Worm (Caenorhabditis elegans) whole organism, early embryonic: ENCODE data around the gene subs-4.

Source experiments
- B0310.2 ChIP-seq: sonication (generic microtip); optimal IDR thresholded peaks from 2 replicates; lab custom pipeline; 2016; ENCODE audit warnings: mild to moderate bottlenecking, missing genetic modification characterization, missing compliant biosample characterization
- F13C5.2 ChIP-seq: sonication (generic microtip); optimal IDR thresholded peaks from 2 replicates; lab custom pipeline; 2017; ENCODE audit warnings: mild to moderate bottlenecking, missing genetic modification characterization, inconsistent platforms, missing compliant biosample characterization
- aly-1 ChIP-seq: sonication (generic microtip); optimal IDR thresholded peaks from 2 replicates; lab custom pipeline; 2016; ENCODE audit warnings: missing genetic modification characterization, missing compliant biosample characterization
- ama-1 ChIP-seq: fragments of 150-350 bp; optimal IDR thresholded peaks from 2 replicates; lab custom pipeline; 2014
- ceh-13 ChIP-seq: fragments of 200-800 bp; sonication (Bioruptor generic); optimal IDR thresholded peaks from 2 replicates; lab custom pipeline; 2018; ENCODE audit warnings: mild to moderate bottlenecking, missing genetic modification characterization, missing compliant biosample characterization
- ceh-36 ChIP-seq: sonication (generic microtip); optimal IDR thresholded peaks from 2 replicates; lab custom pipeline; 2016; ENCODE audit warnings: missing genetic modification characterization, inconsistent platforms, missing compliant biosample characterization
- ets-7 ChIP-seq: sonication (generic microtip); optimal IDR thresholded peaks from 2 replicates; lab custom pipeline; 2016; ENCODE audit warnings: missing genotype, missing genetic modification characterization, missing compliant biosample characterization
- flt-1 ChIP-seq: fragments of 200-800 bp; sonication (Bioruptor generic); IDR thresholded peaks from 2 replicates; pipeline ENCODE4 v1.3.6; 2022; ENCODE audit warnings: missing genetic modification characterization, missing compliant biosample characterization
- hmbx-1 ChIP-seq: sonication (generic microtip); optimal IDR thresholded peaks from 2 replicates; lab custom pipeline; 2016; ENCODE audit warnings: mild to moderate bottlenecking, missing genetic modification characterization, missing compliant biosample characterization
- hmg-4 ChIP-seq: fragments of 200-800 bp; sonication (Bioruptor generic); optimal IDR thresholded peaks from 2 replicates; lab custom pipeline; 2018; ENCODE audit warnings: mild to moderate bottlenecking, missing genetic modification characterization, missing compliant biosample characterization
- hnd-1 ChIP-seq: sonication (generic microtip); optimal IDR thresholded peaks from 2 replicates; lab custom pipeline; 2016; ENCODE audit warnings: missing genetic modification characterization, missing compliant biosample characterization
- pes-1 ChIP-seq: fragments of 200-800 bp; sonication (Bioruptor generic); IDR thresholded peaks from 2 replicates; pipeline ENCODE4 v1.3.6; 2022; ENCODE audit warnings: missing genetic modification reagents, missing genetic modification characterization, missing compliant biosample characterization
- scrt-1 ChIP-seq: fragments of 200-800 bp; sonication (Bioruptor generic); IDR thresholded peaks from 2 replicates; pipeline ENCODE4 v1.3.6; 2022; ENCODE audit warnings: missing genetic modification characterization, missing compliant biosample characterization
- sea-1 ChIP-seq: fragments of 200-800 bp; sonication (Bioruptor generic); conservative IDR thresholded peaks from 2 replicates; pipeline ENCODE4 v1.3.6; 2022; ENCODE audit warnings: missing genetic modification characterization, missing compliant biosample characterization
- tbx-11 ChIP-seq: fragments of 200-800 bp; sonication (Bioruptor generic); IDR thresholded peaks from 2 replicates; pipeline ENCODE4 v1.3.6; 2022; ENCODE audit warnings: missing genetic modification characterization, missing compliant biosample characterization
- tbx-37 ChIP-seq: fragments of 200-800 bp; sonication (Bioruptor generic); conservative IDR thresholded peaks from 2 replicates; pipeline ENCODE4 v1.3.6; 2022; ENCODE audit warnings: missing genetic modification reagents, missing genetic modification characterization, missing compliant biosample characterization
- tra-4 ChIP-seq: sonication (generic microtip); optimal IDR thresholded peaks from 2 replicates; lab custom pipeline; 2017; ENCODE audit warnings: missing genetic modification characterization, missing compliant biosample characterization

The subs-4 gene

ce11 chrIII:11372199-11372938 lies 9.7 kb upstream of the subs-4 start:
- TF ChIP-seq flt-1 (GFP tag; lab: Robert Waterston, UW) (no peak), pes-1 (GFP tag; lab: Robert Waterston, UW) (no peak), F13C5.2 (tag; lab: Kevin White, UChicago) (no peak), hmbx-1 (tag; lab: Kevin White, UChicago) (no peak), hnd-1 (tag; lab: Kevin White, UChicago) (no peak), scrt-1 (GFP tag; lab: Robert Waterston, UW) (no peak), hmg-4 (GFP tag; lab: Kevin White, UChicago) (no peak)

ce11 chrIII:11377880-11378279 lies 4.1 kb upstream of the subs-4 start, which contains the start of gene dpy-18:
dpy-18 (minus strand) TSS chrIII:11377980.
- TF ChIP-seq ama-1 (lab: Kevin White, UChicago) (no peak), tbx-37 (no peak), ets-7 (tag; lab: Kevin White, UChicago) (no peak)

- TF ChIP-seq tra-4 (tag; lab: Kevin White, UChicago) (no peak), tbx-11 (GFP tag; lab: Robert Waterston, UW) (no peak), tbx-37 (no peak), hmg-4 (GFP tag; lab: Kevin White, UChicago) (no peak), pes-1 (GFP tag; lab: Robert Waterston, UW) (no peak), sea-1 (no peak), ets-7 (tag; lab: Kevin White, UChicago) (no peak), scrt-1 (GFP tag; lab: Robert Waterston, UW) (no peak), aly-1 (no peak), ceh-36 (tag; lab: Kevin White, UChicago) (no peak), flt-1 (GFP tag; lab: Robert Waterston, UW) (no peak), B0310.2 (no peak), F13C5.2 (tag; lab: Kevin White, UChicago) (no peak), hmbx-1 (tag; lab: Kevin White, UChicago) (no peak), ceh-13 (GFP tag; lab: Kevin White, UChicago) (no peak), hnd-1 (tag; lab: Kevin White, UChicago) (no peak), ama-1 (lab: Kevin White, UChicago) (no peak)
These were observed 3.6 kb upstream of the subs-4 start for ce11 chrIII:11378450-11378849.

ce11 chrIII:11378910-11379309 lies 3.1 kb upstream of the subs-4 start:
- TF ChIP-seq B0310.2 (no peak), flt-1 (GFP tag; lab: Robert Waterston, UW) (no peak), scrt-1 (GFP tag; lab: Robert Waterston, UW) (no peak), ceh-13 (GFP tag; lab: Kevin White, UChicago) (no peak), ceh-36 (tag; lab: Kevin White, UChicago) (no peak), pes-1 (GFP tag; lab: Robert Waterston, UW) (no peak), F13C5.2 (tag; lab: Kevin White, UChicago) (no peak), ets-7 (tag; lab: Kevin White, UChicago) (no peak), sea-1 (no peak), tbx-11 (GFP tag; lab: Robert Waterston, UW) (no peak), hmbx-1 (tag; lab: Kevin White, UChicago) (no peak), tra-4 (tag; lab: Kevin White, UChicago) (no peak), ama-1 (lab: Kevin White, UChicago) (no peak), aly-1 (no peak), hmg-4 (GFP tag; lab: Kevin White, UChicago) (no peak), tbx-37 (no peak), hnd-1 (tag; lab: Kevin White, UChicago) (no peak)

ce11 chrIII:11380555-11380954 lies 1.5 kb upstream of the subs-4 start:
- TF ChIP-seq hmg-4 (GFP tag; lab: Kevin White, UChicago) (no peak), ceh-13 (GFP tag; lab: Kevin White, UChicago) (no peak), ceh-36 (tag; lab: Kevin White, UChicago) (no peak), hmbx-1 (tag; lab: Kevin White, UChicago) (no peak), aly-1 (no peak), scrt-1 (GFP tag; lab: Robert Waterston, UW) (no peak), pes-1 (GFP tag; lab: Robert Waterston, UW) (no peak), B0310.2 (no peak), flt-1 (GFP tag; lab: Robert Waterston, UW) (no peak), ets-7 (tag; lab: Kevin White, UChicago) (no peak), ama-1 (lab: Kevin White, UChicago) (no peak), hnd-1 (tag; lab: Kevin White, UChicago) (no peak), tra-4 (tag; lab: Kevin White, UChicago) (no peak), tbx-11 (GFP tag; lab: Robert Waterston, UW) (no peak), tbx-37 (no peak), F13C5.2 (tag; lab: Kevin White, UChicago) (no peak)

ce11 chrIII:11389384-11389783 lies 7.4 kb downstream of the subs-4 start:
- TF ChIP-seq sea-1, result 0 out of 2 replicates have a peak, but pooled peaks have one; percentile 19
- TF ChIP-seq aly-1, result no peak

ce11 chrIII:11390832-11391231 lies 8.8 kb downstream of the subs-4 start:
- TF ChIP-seq hnd-1 (tag; lab: Kevin White, UChicago) (no peak), tbx-37 (no peak), hmbx-1 (tag; lab: Kevin White, UChicago) (no peak), flt-1 (GFP tag; lab: Robert Waterston, UW) (no peak), pes-1 (GFP tag; lab: Robert Waterston, UW) (no peak), ceh-13 (GFP tag; lab: Kevin White, UChicago) (no peak), aly-1 (no peak), ets-7 (tag; lab: Kevin White, UChicago) (no peak), B0310.2 (no peak), ama-1 (lab: Kevin White, UChicago) (no peak), sea-1 (no peak), tra-4 (tag; lab: Kevin White, UChicago) (no peak), ceh-36 (tag; lab: Kevin White, UChicago) (no peak), tbx-11 (GFP tag; lab: Robert Waterston, UW) (no peak), scrt-1 (GFP tag; lab: Robert Waterston, UW) (no peak), hmg-4 (GFP tag; lab: Kevin White, UChicago) (no peak), F13C5.2 (tag; lab: Kevin White, UChicago) (no peak)
